Worm (Caenorhabditis elegans) whole organism, L4 larva: ENCODE results near the gene C26F1.1.

Source experiments
- F49E8.2 ChIP-seq: sonication (generic microtip); optimal IDR thresholded peaks from 2 replicates; lab custom pipeline; 2016; ENCODE audit warnings: missing compliant biosample characterization, mild to moderate bottlenecking, missing genetic modification characterization, borderline replicate concordance
- T20F7.1 ChIP-seq: fragments of 200-800 bp; sonication (Bioruptor generic); optimal IDR thresholded peaks from 2 replicates; lab custom pipeline; 2018; ENCODE audit warnings: mild to moderate bottlenecking, missing genetic modification characterization, missing compliant biosample characterization
- Y48G9A.11 ChIP-seq: fragments of 200-800 bp; sonication (Bioruptor generic); IDR thresholded peaks from 2 replicates; pipeline ENCODE4 v1.3.6; 2022; ENCODE audit warnings: missing genetic modification reagents, missing genetic modification characterization, missing compliant biosample characterization
- Y75B8A.6 ChIP-seq: fragments of 200-800 bp; sonication (Bioruptor generic); IDR thresholded peaks from 2 replicates; pipeline ENCODE4 v1.3.6; 2022; ENCODE audit warnings: missing genetic modification reagents, missing genetic modification characterization, missing compliant biosample characterization
- ZK337.2 ChIP-seq: fragments of 200-800 bp; sonication (Bioruptor generic); IDR thresholded peaks from 2 replicates; pipeline ENCODE4 v1.3.6; 2022; ENCODE audit warnings: missing genetic modification reagents, missing genetic modification characterization, missing compliant biosample characterization
- ama-1 ChIP-seq: fragments of 150-350 bp; optimal IDR thresholded peaks from 2 replicates; lab custom pipeline; 2014; ENCODE audit warnings: inconsistent platforms, mixed read lengths
- ceh-82 ChIP-seq: sonication (generic microtip); optimal IDR thresholded peaks from 2 replicates; lab custom pipeline; 2017; ENCODE audit warnings: missing biosample characterization, missing genetic modification characterization
- daf-12 ChIP-seq: fragments of 150-350 bp; optimal IDR thresholded peaks from 2 replicates; lab custom pipeline; 2014; ENCODE audit warnings: missing biosample characterization, missing genetic modification reagents, missing genetic modification characterization
- daf-8 ChIP-seq: fragments of 200-800 bp; sonication (Bioruptor generic); IDR thresholded peaks from 2 replicates; pipeline ENCODE4 v1.3.6; 2022; ENCODE audit warnings: missing genetic modification characterization, missing compliant biosample characterization
- dmd-8 ChIP-seq: fragments of 200-800 bp; sonication (Bioruptor generic); IDR thresholded peaks from 2 replicates; pipeline ENCODE4 v1.3.6; 2022; ENCODE audit warnings: missing genetic modification characterization, missing compliant biosample characterization
- dpl-1 ChIP-seq: fragments of 150-350 bp; optimal IDR thresholded peaks from 2 replicates; lab custom pipeline; 2014; ENCODE audit warnings: missing biosample characterization, missing genetic modification reagents, missing genetic modification characterization
- dve-1 ChIP-seq: sonication (generic microtip); optimal IDR thresholded peaks from 2 replicates; lab custom pipeline; 2017; ENCODE audit warnings: antibody characterized with exemption, mild to moderate bottlenecking, missing genetic modification characterization, missing compliant biosample characterization; ENCODE audit not compliant: insufficient read depth
- hlh-11 ChIP-seq: fragments of 200-800 bp; sonication (Bioruptor generic); optimal IDR thresholded peaks from 2 replicates; lab custom pipeline; 2018; ENCODE audit warnings: mild to moderate bottlenecking, missing genetic modification characterization, missing compliant biosample characterization
- hlh-30 ChIP-seq: sonication (generic microtip); optimal IDR thresholded peaks from 2 replicates; lab custom pipeline; 2017; ENCODE audit warnings: antibody characterized with exemption, mild to moderate bottlenecking, missing genetic modification characterization, missing compliant biosample characterization; ENCODE audit not compliant: insufficient read depth
- jun-1 ChIP-seq: fragments of 150-350 bp; optimal IDR thresholded peaks from 2 replicates; lab custom pipeline; 2014; ENCODE audit warnings: missing biosample characterization, missing genetic modification reagents, missing genetic modification characterization
- lin-1 ChIP-seq: fragments of 200-800 bp; sonication (Bioruptor generic); IDR thresholded peaks from 2 replicates; pipeline ENCODE4 v1.3.6; 2022; ENCODE audit warnings: missing genetic modification reagents, missing genetic modification characterization, missing compliant biosample characterization
- lin-15B ChIP-seq: fragments of 150-350 bp; sonication (generic microtip); optimal IDR thresholded peaks from 3 replicates; lab custom pipeline; 2014; ENCODE audit warnings: missing biosample characterization, missing genetic modification characterization
- lin-29 ChIP-seq: fragments of 200-800 bp; sonication (Bioruptor generic); IDR thresholded peaks from 2 replicates; pipeline ENCODE4 v1.3.6; 2022; ENCODE audit warnings: missing genetic modification reagents, missing genetic modification characterization, missing compliant biosample characterization
- lin-38 ChIP-seq: fragments of 200-800 bp; sonication (Bioruptor generic); IDR thresholded peaks from 2 replicates; pipeline ENCODE4 v1.3.6; 2022; ENCODE audit warnings: missing genetic modification reagents, missing genetic modification characterization, missing compliant biosample characterization
- mdl-1 ChIP-seq, 2 experiments: fragments of 150-350 bp in 1 of 2; sonication (generic microtip) in 1 of 2; optimal IDR thresholded peaks; 2 replicates each; lab custom pipeline; 2014 to 2017; ENCODE audit warnings: missing biosample characterization in 2 of 2, missing genetic modification characterization in 2 of 2
- mep-1 ChIP-seq: fragments of 150-350 bp; sonication (generic microtip); optimal IDR thresholded peaks from 3 replicates; lab custom pipeline; 2014; ENCODE audit warnings: missing biosample characterization, missing genetic modification characterization
- nhr-11 ChIP-seq: fragments of 150-350 bp; optimal IDR thresholded peaks from 2 replicates; lab custom pipeline; 2014; ENCODE audit warnings: missing biosample characterization, missing genetic modification characterization
- nhr-111 ChIP-seq: fragments of 200-800 bp; sonication (Bioruptor generic); optimal IDR thresholded peaks from 2 replicates; lab custom pipeline; 2018; ENCODE audit warnings: mild to moderate bottlenecking, missing genetic modification characterization, missing compliant biosample characterization
- nhr-28 ChIP-seq: fragments of 150-350 bp; optimal IDR thresholded peaks from 2 replicates; lab custom pipeline; 2014; ENCODE audit warnings: missing biosample characterization, missing genetic modification characterization
- saeg-2 ChIP-seq: fragments of 200-800 bp; sonication (Bioruptor generic); IDR thresholded peaks from 2 replicates; pipeline ENCODE4 v1.3.6; 2022; ENCODE audit warnings: missing genetic modification reagents, missing genetic modification characterization, missing compliant biosample characterization
- set-16 ChIP-seq: fragments of 200-800 bp; sonication (Bioruptor generic); IDR thresholded peaks from 2 replicates; pipeline ENCODE4 v1.3.6; 2022; ENCODE audit warnings: missing genetic modification reagents, missing genetic modification characterization, missing compliant biosample characterization
- snpc-1.2 ChIP-seq: fragments of 200-800 bp; sonication (Bioruptor generic); IDR thresholded peaks from 2 replicates; pipeline ENCODE4 v1.3.6; 2022; ENCODE audit warnings: missing genetic modification reagents, missing genetic modification characterization, missing compliant biosample characterization
- snpc-4 ChIP-seq: fragments of 150-350 bp; optimal IDR thresholded peaks from 2 replicates; lab custom pipeline; 2014; ENCODE audit warnings: missing biosample characterization, missing genetic modification characterization
- spr-1 ChIP-seq: sonication (generic microtip); optimal IDR thresholded peaks from 2 replicates; lab custom pipeline; 2016; ENCODE audit warnings: mild to moderate bottlenecking, missing genetic modification characterization, missing compliant biosample characterization
- spr-3 ChIP-seq: fragments of 200-800 bp; sonication (Bioruptor generic); optimal IDR thresholded peaks from 2 replicates; lab custom pipeline; 2018; ENCODE audit warnings: mild to moderate bottlenecking, missing genetic modification characterization, missing compliant biosample characterization
- unc-62 ChIP-seq, 3 experiments: fragments of 150-350 bp in 1 of 3; sonication (generic microtip); optimal IDR thresholded peaks in 2 of 3; peaks in 1 of 3; 1 replicate in 1 of 3; 2 replicates in 2 of 3; lab custom pipeline; 2014 to 2017; ENCODE audit warnings: missing biosample characterization in 3 of 3, missing genetic modification characterization in 3 of 3, missing genetic modification reagents in 3 of 3, missing genotype in 1 of 3
- vab-7 ChIP-seq: fragments of 200-800 bp; sonication (Bioruptor generic); IDR thresholded peaks from 2 replicates; pipeline ENCODE4 v1.3.6; 2022; ENCODE audit warnings: missing genetic modification reagents, missing genetic modification characterization, missing compliant biosample characterization
- zfp-3 ChIP-seq: fragments of 200-800 bp; sonication (Bioruptor generic); conservative IDR thresholded peaks from 2 replicates; pipeline ENCODE4 v1.3.6; 2022; ENCODE audit warnings: missing genetic modification reagents, missing genetic modification characterization, missing compliant biosample characterization

Gene C26F1.1

ce11 chrV:7826917-7827316 lies 41.7 kb downstream of the C26F1.1 start, which contains the start of gene mig-6 (continued):
- no peak for TF ChIP-seq unc-62 (GFP tag; optimal IDR thresholded peaks at IDR 0.05 in 1 of 2; lab: Kevin White, UChicago)
- TF ChIP-seq unc-62 (tag; optimal IDR thresholded peaks at IDR 0.05; lab: Kevin White, UChicago): no peak
- TF ChIP-seq T20F7.1: no peak
- no peak for TF ChIP-seq nhr-28
- no peak for TF ChIP-seq zfp-3 (GFP tag; lab: Robert Waterston, UW)

ce11 chrV:7830952-7831351 lies 45.7 kb downstream of the C26F1.1 start:
- TF ChIP-seq nhr-111 (GFP tag; lab: Kevin White, UChicago): no peak
- peak; percentile 85 for TF ChIP-seq set-16 (GFP tag; lab: Robert Waterston, UW)

ce11 chrV:7836911-7837310 lies 51.7 kb downstream of the C26F1.1 start, which contains the start of gene txt-5:
TSS of gene txt-5 (minus strand) at chrV:7837134.
- no peak for TF ChIP-seq snpc-4 (tag; lab: Kevin White, UChicago)
- TF ChIP-seq nhr-28: peak; percentile 46
- TF ChIP-seq Y48G9A.11 (GFP tag; lab: Robert Waterston, UW): no peak
- no peak for TF ChIP-seq ceh-82
- no peak for TF ChIP-seq vab-7 (GFP tag; lab: Robert Waterston, UW)
- TF ChIP-seq daf-12 (tag; lab: Kevin White, UChicago): no peak
- no peak for TF ChIP-seq dmd-8 (GFP tag; lab: Robert Waterston, UW)
- TF ChIP-seq ZK337.2 (GFP tag; lab: Robert Waterston, UW): no peak
- no peak for TF ChIP-seq saeg-2
- TF ChIP-seq lin-38 (GFP tag; lab: Robert Waterston, UW): no peak
- no peak for TF ChIP-seq lin-29 (GFP tag; lab: Robert Waterston, UW)
- TF ChIP-seq daf-8 (GFP tag; lab: Robert Waterston, UW): no peak
- no peak for TF ChIP-seq snpc-1.2 (GFP tag; lab: Robert Waterston, UW)
- no peak for TF ChIP-seq dve-1 (tag; lab: Kevin White, UChicago)
- no peak for TF ChIP-seq lin-15B (tag; lab: Kevin White, UChicago)
- TF ChIP-seq mdl-1 (tag; optimal IDR thresholded peaks at IDR 0.05; lab: Kevin White, UChicago): peak in 1 of 2 experiments; percentile 46
- no peak for TF ChIP-seq lin-1
- no peak for TF ChIP-seq spr-1 (tag; lab: Kevin White, UChicago)
- TF ChIP-seq ama-1 (lab: Kevin White, UChicago): no peak
- TF ChIP-seq F49E8.2 (tag; lab: Kevin White, UChicago): no peak
- TF ChIP-seq Y75B8A.6 (GFP tag; lab: Robert Waterston, UW): no peak
- TF ChIP-seq dpl-1 (GFP tag; lab: Kevin White, UChicago): no peak
- TF ChIP-seq mep-1 (tag; lab: Kevin White, UChicago): peak; percentile 53
- TF ChIP-seq jun-1 (tag; lab: Kevin White, UChicago): no peak
- peak; percentile 2 for TF ChIP-seq hlh-11 (tag; lab: Kevin White, UChicago)
- TF ChIP-seq unc-62 (GFP tag; optimal IDR thresholded peaks at IDR 0.05 in 1 of 2; lab: Kevin White, UChicago): peak in 1 of 2 experiments; percentile 62
- TF ChIP-seq unc-62 (tag; optimal IDR thresholded peaks at IDR 0.05; lab: Kevin White, UChicago): no peak
- no peak for TF ChIP-seq nhr-11 (tag; lab: Kevin White, UChicago)
- peak; percentile 45 for TF ChIP-seq hlh-30 (tag; lab: Kevin White, UChicago)
- TF ChIP-seq spr-3 (GFP tag; lab: Kevin White, UChicago): no peak
- TF ChIP-seq, all 104 proteins: peak for 6
